Fruit fly (Drosophila melanogaster) whole organism, embryonic: ENCODE results near the gene CG5892.

ENCODE experiments used
- Adf1 ChIP-seq: fragments of 200-800 bp; sonication (Bioruptor generic); IDR thresholded peaks from 2 replicates; pipeline ENCODE4 v1.3.6; 2022; ENCODE audit warnings: missing biosample characterization, missing genetic modification characterization
- Blimp-1 ChIP-seq: fragments of 200-800 bp; sonication (Bioruptor generic); optimal IDR thresholded peaks from 3 replicates; lab custom pipeline; 2018; ENCODE audit warnings: missing biosample characterization, missing genetic modification characterization, mild to moderate bottlenecking, moderate library complexity, missing genetic modification reagents
- CG10267 ChIP-seq: fragments of 200-800 bp; sonication (Bioruptor generic); optimal IDR thresholded peaks from 2 replicates; lab custom pipeline; 2018; ENCODE audit warnings: missing biosample characterization, mild to moderate bottlenecking, missing genetic modification characterization, moderate library complexity
- CG10366 ChIP-seq: fragments of 200-800 bp; sonication (Bioruptor generic); IDR thresholded peaks from 2 replicates; pipeline ENCODE4 v1.3.6; 2022; ENCODE audit warnings: missing biosample characterization, missing genetic modification characterization
- CG10431 ChIP-seq: fragments of 200-800 bp; sonication (Bioruptor generic); optimal IDR thresholded peaks from 3 replicates; lab custom pipeline; 2018; ENCODE audit warnings: missing biosample characterization, mild to moderate bottlenecking, missing genetic modification characterization
- CG11085 ChIP-seq: fragments of 200-800 bp; sonication (Bioruptor generic); IDR thresholded peaks from 2 replicates; pipeline ENCODE4 v1.3.6; 2022; ENCODE audit warnings: missing biosample characterization, missing genetic modification characterization
- CG11695 ChIP-seq: fragments of 200-800 bp; sonication (Bioruptor generic); IDR thresholded peaks from 3 replicates; pipeline ENCODE4 v1.3.6; 2022; ENCODE audit warnings: missing biosample characterization, missing genetic modification characterization
- CG13296 ChIP-seq: fragments of 200-800 bp; sonication (Bioruptor generic); optimal IDR thresholded peaks from 3 replicates; lab custom pipeline; 2018; ENCODE audit warnings: missing biosample characterization, mild to moderate bottlenecking, missing genetic modification characterization
- CG14667 ChIP-seq: fragments of 200-800 bp; sonication (Bioruptor generic); IDR thresholded peaks from 2 replicates; pipeline ENCODE4 v1.3.6; 2022; ENCODE audit warnings: missing biosample characterization, missing genetic modification characterization
- CG1603 ChIP-seq: fragments of 200-800 bp; sonication (Bioruptor generic); optimal IDR thresholded peaks from 2 replicates; lab custom pipeline; 2019; ENCODE audit warnings: missing biosample characterization, mild to moderate bottlenecking, missing genetic modification characterization, moderate library complexity
- CG17361 ChIP-seq: fragments of 200-800 bp; sonication (Bioruptor generic); IDR thresholded peaks from 3 replicates; pipeline ENCODE4 v1.3.6; 2022; ENCODE audit warnings: missing biosample characterization, missing genetic modification characterization
- CG17612 ChIP-seq: fragments of 200-800 bp; sonication (Bioruptor generic); IDR thresholded peaks from 2 replicates; pipeline ENCODE4 v1.3.6; 2022; ENCODE audit warnings: missing biosample characterization, missing genetic modification characterization
- CG18476 ChIP-seq: fragments of 200-800 bp; sonication (Bioruptor generic); optimal IDR thresholded peaks from 2 replicates; lab custom pipeline; 2016; ENCODE audit warnings: missing biosample characterization, mild to moderate bottlenecking, missing genetic modification characterization
- CG18599 ChIP-seq: fragments of 200-800 bp; sonication (Bioruptor generic); optimal IDR thresholded peaks from 3 replicates; lab custom pipeline; 2017; ENCODE audit warnings: missing biosample characterization, missing genetic modification characterization, mild to moderate bottlenecking, moderate library complexity, missing genetic modification reagents
- CG2116 ChIP-seq: fragments of 200-800 bp; sonication (Bioruptor generic); optimal IDR thresholded peaks from 3 replicates; lab custom pipeline; 2018; ENCODE audit warnings: missing biosample characterization, mild to moderate bottlenecking, missing genetic modification characterization
- CG32767 ChIP-seq: fragments of 200-800 bp; sonication (Bioruptor generic); IDR thresholded peaks from 2 replicates; pipeline ENCODE4 v1.3.6; 2022; ENCODE audit warnings: missing biosample characterization, missing genetic modification characterization
- CG34376 ChIP-seq: fragments of 200-800 bp; sonication (Bioruptor generic); optimal IDR thresholded peaks from 2 replicates; lab custom pipeline; 2018; ENCODE audit warnings: missing biosample characterization, mild to moderate bottlenecking, missing genetic modification characterization
- CG4424 ChIP-seq: fragments of 200-800 bp; sonication (Bioruptor generic); optimal IDR thresholded peaks from 3 replicates; lab custom pipeline; 2016; ENCODE audit warnings: missing biosample characterization, missing genetic modification characterization
- CG4854 ChIP-seq: fragments of 200-800 bp; sonication (Bioruptor generic); optimal IDR thresholded peaks from 2 replicates; lab custom pipeline; 2016; ENCODE audit warnings: missing biosample characterization, missing genetic modification characterization, inconsistent platforms
- CG5953 ChIP-seq: fragments of 200-800 bp; sonication (Bioruptor generic); IDR thresholded peaks from 2 replicates; pipeline ENCODE4 v1.3.6; 2022; ENCODE audit warnings: missing biosample characterization, missing genetic modification characterization
- CG6854 ChIP-seq: fragments of 200-800 bp; sonication (Bioruptor generic); optimal IDR thresholded peaks from 3 replicates; lab custom pipeline; 2017; ENCODE audit warnings: missing biosample characterization, mild to moderate bottlenecking, missing genetic modification characterization
- D ChIP-seq, 2 experiments: fragments of 200-800 bp in 1 of 2; fragments of >200 bp in 1 of 2; sonication (Bioruptor generic) in 1 of 2; optimal IDR thresholded peaks; 2 replicates in 1 of 2; 3 replicates in 1 of 2; lab custom pipeline; 2017; ENCODE audit warnings: mild to moderate bottlenecking in 1 of 2, missing biosample characterization in 1 of 2, missing genetic modification characterization in 1 of 2, missing genetic modification reagents in 1 of 2
- Hr51 ChIP-seq, 2 experiments: fragments of 200-800 bp; sonication (Bioruptor generic); optimal IDR thresholded peaks; 2 replicates in 1 of 2; 3 replicates in 1 of 2; lab custom pipeline; 2016 to 2018; ENCODE audit warnings: missing biosample characterization in 2 of 2, missing genetic modification characterization in 2 of 2, mild to moderate bottlenecking in 1 of 2, moderate library complexity in 1 of 2
- Kr ChIP-seq: fragments of 200-800 bp; sonication (Bioruptor generic); optimal IDR thresholded peaks from 2 replicates; lab custom pipeline; 2017; ENCODE audit warnings: missing biosample characterization, mild to moderate bottlenecking, missing genetic modification characterization
- Med ChIP-seq: fragments of 200-800 bp; sonication (Bioruptor generic); peaks from one replicate; lab custom pipeline; 2016; ENCODE audit warnings: missing biosample characterization, missing genetic modification characterization, mild to moderate bottlenecking, inconsistent platforms, moderate library complexity
- Opbp ChIP-seq: fragments of 200-800 bp; sonication (Bioruptor generic); IDR thresholded peaks from 3 replicates; pipeline ENCODE4 v1.3.6; 2022; ENCODE audit warnings: missing biosample characterization, missing genetic modification characterization; ENCODE audit not compliant: partially characterized antibody
- Vsx1 ChIP-seq: fragments of 200-800 bp; sonication (Bioruptor generic); optimal IDR thresholded peaks from 2 replicates; lab custom pipeline; 2017; ENCODE audit warnings: missing biosample characterization, mild to moderate bottlenecking, missing genetic modification characterization, missing genetic modification reagents
- aop ChIP-seq: fragments of 200-800 bp; sonication (Bioruptor generic); IDR thresholded peaks from 2 replicates; pipeline ENCODE4 v1.3.6; 2022; ENCODE audit warnings: missing biosample characterization, missing genetic modification characterization
- btn ChIP-seq: fragments of 200-800 bp; sonication (Bioruptor generic); optimal IDR thresholded peaks from 2 replicates; lab custom pipeline; 2016; ENCODE audit warnings: missing biosample characterization, missing genetic modification characterization
- chn ChIP-seq: fragments of 200-800 bp; sonication (Bioruptor generic); optimal IDR thresholded peaks from 2 replicates; lab custom pipeline; 2016; ENCODE audit warnings: missing biosample characterization, missing genetic modification characterization
- da ChIP-seq: fragments of 200-800 bp; sonication (Bioruptor generic); optimal IDR thresholded peaks from 2 replicates; lab custom pipeline; 2016; ENCODE audit warnings: missing biosample characterization, missing genetic modification characterization
- dimm ChIP-seq: fragments of 200-800 bp; sonication (Bioruptor generic); IDR thresholded peaks from 2 replicates; pipeline ENCODE4 v1.3.6; 2022; ENCODE audit warnings: missing biosample characterization, missing genetic modification characterization
- dmrt99B ChIP-seq: fragments of 200-800 bp; sonication (Bioruptor generic); optimal IDR thresholded peaks from 2 replicates; lab custom pipeline; 2018; ENCODE audit warnings: missing biosample characterization, mild to moderate bottlenecking, missing genetic modification characterization, moderate library complexity
- dpn ChIP-seq, 2 experiments: fragments of 200-800 bp; sonication (Bioruptor generic); optimal IDR thresholded peaks; 3 replicates each; lab custom pipeline; 2016; ENCODE audit warnings: missing biosample characterization in 2 of 2, missing genetic modification characterization in 2 of 2
- ewg ChIP-seq: fragments of 200-800 bp; sonication (Bioruptor generic); optimal IDR thresholded peaks from 3 replicates; lab custom pipeline; 2017; ENCODE audit warnings: mild to moderate bottlenecking, missing biosample characterization, missing genetic modification reagents, missing genetic modification characterization
- fd96Cb ChIP-seq: fragments of 200-800 bp; sonication (Bioruptor generic); optimal IDR thresholded peaks from 2 replicates; lab custom pipeline; 2018; ENCODE audit warnings: missing biosample characterization, mild to moderate bottlenecking, missing genetic modification characterization, moderate library complexity
- gce ChIP-seq: fragments of 200-800 bp; sonication (Bioruptor generic); IDR thresholded peaks from 3 replicates; pipeline ENCODE4 v1.3.6; 2022; ENCODE audit warnings: missing biosample characterization, missing genetic modification characterization
- kni ChIP-seq: fragments of 200-800 bp; sonication (Bioruptor generic); optimal IDR thresholded peaks from 3 replicates; lab custom pipeline; 2017; ENCODE audit warnings: mild to moderate bottlenecking, missing biosample characterization, missing genetic modification reagents, missing genetic modification characterization
- knrl ChIP-seq: fragments of 200-800 bp; sonication (Bioruptor generic); IDR thresholded peaks from 3 replicates; pipeline ENCODE4 v1.3.6; 2022; ENCODE audit warnings: missing biosample characterization, missing genetic modification characterization; ENCODE audit not compliant: partially characterized antibody
- lmd ChIP-seq: fragments of 200-800 bp; sonication (Bioruptor generic); IDR thresholded peaks from 2 replicates; pipeline ENCODE4 v1.3.6; 2022; ENCODE audit warnings: missing biosample characterization, missing genetic modification characterization
- nerfin-2 ChIP-seq: fragments of 200-800 bp; sonication (Bioruptor generic); IDR thresholded peaks from 2 replicates; pipeline ENCODE4 v1.3.6; 2022; ENCODE audit warnings: missing biosample characterization, missing genetic modification characterization; ENCODE audit not compliant: partially characterized antibody
- pan ChIP-seq, 4 experiments: fragments of >200 bp in 3 of 4; fragments of 200-800 bp in 1 of 4; sonication (Bioruptor generic) in 1 of 4; optimal IDR thresholded peaks in 3 of 4; IDR thresholded peaks in 1 of 4; 2 replicates each; pipeline versions ENCODE4 v1.3.6 to Lab custom; 2017 to 2022; ENCODE audit warnings: missing biosample characterization in 2 of 4, missing genetic modification characterization in 2 of 4, mixed read lengths in 1 of 4
- ro ChIP-seq: fragments of 200-800 bp; sonication (Bioruptor generic); IDR thresholded peaks from 2 replicates; pipeline ENCODE4 v1.3.6; 2022; ENCODE audit warnings: missing biosample characterization, missing genetic modification characterization
- sisA ChIP-seq: fragments of 200-800 bp; sonication (Bioruptor generic); IDR thresholded peaks from 2 replicates; pipeline ENCODE4 v1.3.6; 2022; ENCODE audit warnings: missing biosample characterization, missing genetic modification characterization
- tup ChIP-seq: fragments of 200-800 bp; sonication (Bioruptor generic); optimal IDR thresholded peaks from 2 replicates; lab custom pipeline; 2016; ENCODE audit warnings: missing biosample characterization, mild to moderate bottlenecking, missing genetic modification characterization, moderate library complexity
- unpg ChIP-seq: fragments of 200-800 bp; sonication (Bioruptor generic); optimal IDR thresholded peaks from 3 replicates; lab custom pipeline; 2018; ENCODE audit warnings: missing biosample characterization, mild to moderate bottlenecking, missing genetic modification characterization, moderate library complexity
- zfh1 ChIP-seq: fragments of 200-800 bp; sonication (Bioruptor generic); IDR thresholded peaks from 3 replicates; pipeline ENCODE4 v1.3.6; 2022; ENCODE audit warnings: missing biosample characterization, missing genetic modification characterization

CG5892 gene

dm6 chr3R:21205680-21206326 lies 36.6 kb upstream of the CG5892 start (continued):
- TF ChIP-seq CG17361 (GFP tag; lab: Robert Waterston, UW): peak; percentile 78
- TF ChIP-seq dimm (GFP tag; lab: Robert Waterston, UW): no peak
- no peak for TF ChIP-seq CG11085 (GFP tag; lab: Robert Waterston, UW)
- TF ChIP-seq knrl (GFP tag; lab: Robert Waterston, UW): no peak
- TF ChIP-seq Vsx1 (GFP tag; lab: Kevin White, UChicago): peak; percentile 13
- no peak for TF ChIP-seq aop (GFP tag; lab: Robert Waterston, UW)
- TF ChIP-seq CG4424 (GFP tag; lab: Kevin White, UChicago): peak; percentile 64
- no peak for TF ChIP-seq CG6854 (GFP tag; lab: Kevin White, UChicago)
- peak; percentile 11 for TF ChIP-seq CG10431 (GFP tag; lab: Kevin White, UChicago)
- no peak for TF ChIP-seq Kr (GFP tag; lab: Kevin White, UChicago)
- TF ChIP-seq CG13296 (GFP tag; lab: Kevin White, UChicago): no peak
- TF ChIP-seq CG1603 (tag; lab: Kevin White, UChicago): peak; percentile 56
- TF ChIP-seq Opbp (GFP tag; lab: Robert Waterston, UW): no peak; the same call in 2 of the 3 replicates
- peak; percentile 66 for TF ChIP-seq Blimp-1 (GFP tag; lab: Kevin White, UChicago)
- TF ChIP-seq CG4854 (GFP tag; lab: Kevin White, UChicago): no peak
- no peak for TF ChIP-seq CG34376 (GFP tag; lab: Kevin White, UChicago)
- TF ChIP-seq dpn (GFP tag; optimal IDR thresholded peaks at IDR 0.05; lab: Kevin White, UChicago): peak in 1 of 2 experiments; percentile 30
- TF ChIP-seq pan (optimal IDR thresholded peaks at IDR 0.05; lab: Kevin White, UChicago): no peak
- TF ChIP-seq pan (GFP tag; optimal IDR thresholded peaks at IDR 0.05 in 1 of 2, IDR thresholded peaks at IDR 0.05 in 1 of 2): peak in 1 of 2 experiments; percentile 66
- TF ChIP-seq tup: peak; percentile 9
- TF ChIP-seq kni: peak; percentile 44
- peak; percentile 54 for TF ChIP-seq dmrt99B
- peak; percentile 53; the same call in 1 of the 2 replicates for TF ChIP-seq CG5953
- TF ChIP-seq fd96Cb: peak; percentile 39
- TF ChIP-seq CG18476 (GFP tag; lab: Kevin White, UChicago): peak; percentile 13
- peak; percentile 68; the same call in 2 of the 3 replicates for TF ChIP-seq gce (GFP tag; lab: Robert Waterston, UW)
- peak; percentile 43 for TF ChIP-seq chn (GFP tag; lab: Kevin White, UChicago)
- TF ChIP-seq Med (GFP tag; lab: Kevin White, UChicago): peak; percentile 79
- no peak for TF ChIP-seq CG2116
- TF ChIP-seq D (optimal IDR thresholded peaks at IDR 0.05; lab: Kevin White, UChicago): no peak
- TF ChIP-seq D (GFP tag; optimal IDR thresholded peaks at IDR 0.05; lab: Kevin White, UChicago): peak; percentile 64
- TF ChIP-seq btn (GFP tag; lab: Kevin White, UChicago): no peak
- peak; percentile 44 for TF ChIP-seq CG10267 (tag; lab: Kevin White, UChicago)
- peak; percentile 41; the same call in 1 of the 2 replicates for TF ChIP-seq lmd
- TF ChIP-seq CG32767: peak; percentile 25; the same call in 1 of the 2 replicates
- TF ChIP-seq sisA: peak; percentile 57
- peak; percentile 34 for TF ChIP-seq ewg (GFP tag; lab: Kevin White, UChicago)
- peak; percentile 45 for TF ChIP-seq Adf1
- TF ChIP-seq unpg (GFP tag; lab: Kevin White, UChicago): peak; percentile 14
- no peak for TF ChIP-seq ro
- no peak for TF ChIP-seq da (GFP tag; lab: Kevin White, UChicago)
- no peak for TF ChIP-seq CG11695
- 0 out of 2 replicates have a peak, but pooled peaks have one; percentile 22 for TF ChIP-seq nerfin-2 (GFP tag; lab: Robert Waterston, UW)
- TF ChIP-seq CG17612: no peak
- TF ChIP-seq CG14667 (GFP tag; lab: Robert Waterston, UW): peak; percentile 28; the same call in 1 of the 2 replicates
- TF ChIP-seq CG18599: peak; percentile 11
- no peak for TF ChIP-seq zfh1 (GFP tag; lab: Robert Waterston, UW)
- TF ChIP-seq CG10366 (GFP tag; lab: Robert Waterston, UW): 0 out of 2 replicates have a peak, but pooled peaks have one; percentile 12
- TF ChIP-seq Hr51 (GFP tag; optimal IDR thresholded peaks at IDR 0.05; lab: Kevin White, UChicago): no peak
